Worm (Caenorhabditis elegans) whole organism, midembryonic: ENCODE data around the gene tub-1.
A peak's percentile ranks its signal among the peaks of the same experiment; 100 is the strongest.

Source experiments
- T22C8.4 ChIP-seq: fragments of 200-800 bp; sonication (Bioruptor generic); IDR thresholded peaks from 2 replicates; pipeline ENCODE4 v1.3.6; 2022; ENCODE audit warnings: missing genetic modification characterization, missing compliant biosample characterization
- cog-1 ChIP-seq: sonication (generic microtip); optimal IDR thresholded peaks from 2 replicates; lab custom pipeline; 2016; ENCODE audit warnings: missing genetic modification characterization, missing compliant biosample characterization
- flt-1 ChIP-seq: fragments of 200-800 bp; sonication (Bioruptor generic); IDR thresholded peaks from 2 replicates; pipeline ENCODE4 v1.3.6; 2022; ENCODE audit warnings: missing genetic modification characterization, missing compliant biosample characterization
- klf-2 ChIP-seq: fragments of 200-800 bp; sonication (Bioruptor generic); conservative IDR thresholded peaks from 2 replicates; pipeline ENCODE4 v1.3.6; 2022; ENCODE audit warnings: missing genetic modification reagents, missing genetic modification characterization, missing compliant biosample characterization
- med-1 ChIP-seq: sonication (generic microtip); optimal IDR thresholded peaks from 2 replicates; lab custom pipeline; 2017; ENCODE audit warnings: missing genetic modification characterization, mild to moderate bottlenecking, missing compliant biosample characterization, antibody characterized with exemption, missing genetic modification reagents; ENCODE audit not compliant: insufficient read depth
- ref-1 ChIP-seq: fragments of 200-800 bp; sonication (Bioruptor generic); conservative IDR thresholded peaks from 2 replicates; pipeline ENCODE4 v1.3.6; 2022; ENCODE audit warnings: missing genetic modification reagents, missing genetic modification characterization, missing compliant biosample characterization
- tab-1 ChIP-seq: fragments of 200-800 bp; sonication (Bioruptor generic); IDR thresholded peaks from 2 replicates; pipeline ENCODE4 v1.3.6; 2022; ENCODE audit warnings: missing genetic modification characterization, missing compliant biosample characterization
- ztf-23 ChIP-seq: fragments of 200-800 bp; sonication (Bioruptor generic); IDR thresholded peaks from 2 replicates; pipeline ENCODE4 v1.3.6; 2022; ENCODE audit warnings: missing genetic modification reagents, missing genetic modification characterization, missing compliant biosample characterization
- ztf-29 ChIP-seq: fragments of 200-800 bp; sonication (Bioruptor generic); IDR thresholded peaks from 2 replicates; pipeline ENCODE4 v1.3.6; 2022; ENCODE audit warnings: missing genetic modification reagents, missing genetic modification characterization, missing compliant biosample characterization

Gene tub-1

ce11 chrII:8160916-8161315 is 4.2 kb upstream of the tub-1 start:
- no peak for TF ChIP-seq tab-1 (GFP tag; lab: Robert Waterston, UW)
- no peak for TF ChIP-seq T22C8.4 (GFP tag; lab: Robert Waterston, UW)

- no peak for TF ChIP-seq med-1 (GFP tag; lab: Kevin White, UChicago)
- TF ChIP-seq ztf-29 (GFP tag; lab: Robert Waterston, UW) = no peak
- TF ChIP-seq tab-1 (GFP tag; lab: Robert Waterston, UW) = no peak
- no peak for TF ChIP-seq T22C8.4 (GFP tag; lab: Robert Waterston, UW)
- no peak for TF ChIP-seq cog-1
- TF ChIP-seq ztf-23 (GFP tag; lab: Robert Waterston, UW) = no peak
- no peak for TF ChIP-seq ref-1
- TF ChIP-seq klf-2 = no peak
- TF ChIP-seq flt-1 (GFP tag; lab: Robert Waterston, UW) = no peak
These were observed 1.2 kb upstream of the tub-1 start, which contains the start of gene pch-2 for ce11 chrII:8157991-8158390. Gene pch-2, plus strand, starts transcription at chrII:8158349.

ce11 chrII:8152711-8153325 is 3.9 kb downstream of the tub-1 start:
- TF ChIP-seq cog-1 (no peak), ztf-23 (GFP tag; lab: Robert Waterston, UW) (no peak), T22C8.4 (GFP tag; lab: Robert Waterston, UW) (no peak), ztf-29 (GFP tag; lab: Robert Waterston, UW) (no peak), flt-1 (GFP tag; lab: Robert Waterston, UW) (no peak), med-1 (GFP tag; lab: Kevin White, UChicago) (no peak), tab-1 (GFP tag; lab: Robert Waterston, UW) (no peak), klf-2 (no peak), ref-1 (no peak)

ce11 chrII:8149930-8150329 is 6.8 kb downstream of the tub-1 start, which contains the start of gene F10B5.3:
Gene F10B5.3, minus strand, starts transcription at chrII:8150030.
- TF ChIP-seq ztf-23 (GFP tag; lab: Robert Waterston, UW) = no peak
- TF ChIP-seq ztf-29 (GFP tag; lab: Robert Waterston, UW) = no peak
- no peak for TF ChIP-seq tab-1 (GFP tag; lab: Robert Waterston, UW)
- TF ChIP-seq T22C8.4 (GFP tag; lab: Robert Waterston, UW) = no peak
- no peak for TF ChIP-seq klf-2
- no peak for TF ChIP-seq med-1 (GFP tag; lab: Kevin White, UChicago)
- no peak for TF ChIP-seq cog-1
- TF ChIP-seq ref-1 = no peak

- TF ChIP-seq T22C8.4 (GFP tag; lab: Robert Waterston, UW) = no peak
- TF ChIP-seq ztf-29 (GFP tag; lab: Robert Waterston, UW) = no peak
- no peak for TF ChIP-seq cog-1
- no peak for TF ChIP-seq ztf-23 (GFP tag; lab: Robert Waterston, UW)
- TF ChIP-seq ref-1 = no peak
- TF ChIP-seq klf-2 = no peak
- no peak for TF ChIP-seq flt-1 (GFP tag; lab: Robert Waterston, UW)
- TF ChIP-seq tab-1 (GFP tag; lab: Robert Waterston, UW) = no peak
- no peak for TF ChIP-seq med-1 (GFP tag; lab: Kevin White, UChicago)
These were observed 12.2 kb downstream of the tub-1 start, which contains the start of gene F10B5.2 for ce11 chrII:8144543-8144942. Gene F10B5.2, plus strand, starts transcription at chrII:8144762.

ce11 chrII:8143278-8143931 is 13.3 kb downstream of the tub-1 start, which contains the start of the genes ints-11 and rpl-10:
Gene ints-11, minus strand, starts transcription at chrII:8143478.
Gene rpl-10, plus strand, starts transcription at chrII:8143881.
- TF ChIP-seq med-1 (GFP tag; lab: Kevin White, UChicago) (no peak), ztf-29 (GFP tag; lab: Robert Waterston, UW) (no peak), flt-1 (GFP tag; lab: Robert Waterston, UW) (no peak), ztf-23 (GFP tag; lab: Robert Waterston, UW) (no peak), ref-1 (no peak), T22C8.4 (GFP tag; lab: Robert Waterston, UW) (no peak), klf-2 (no peak), cog-1 (no peak)

- no peak for TF ChIP-seq T22C8.4 (GFP tag; lab: Robert Waterston, UW)
- TF ChIP-seq ztf-23 (GFP tag; lab: Robert Waterston, UW) = no peak
- TF ChIP-seq klf-2 = no peak
- TF ChIP-seq flt-1 (GFP tag; lab: Robert Waterston, UW) = no peak
- no peak for TF ChIP-seq ref-1
- TF ChIP-seq cog-1 = no peak
- no peak for TF ChIP-seq tab-1 (GFP tag; lab: Robert Waterston, UW)
- no peak for TF ChIP-seq ztf-29 (GFP tag; lab: Robert Waterston, UW)
- no peak for TF ChIP-seq med-1 (GFP tag; lab: Kevin White, UChicago)
These were observed 15.6 kb downstream of the tub-1 start for ce11 chrII:8141135-8141534.

ce11 chrII:8138015-8138546 is 18.7 kb downstream of the tub-1 start, which contains the start of gene cdc-48.2:
Gene cdc-48.2, plus strand, starts transcription at chrII:8138496.
- no peak for TF ChIP-seq T22C8.4 (GFP tag; lab: Robert Waterston, UW)
- no peak for TF ChIP-seq ztf-23 (GFP tag; lab: Robert Waterston, UW)
- TF ChIP-seq flt-1 (GFP tag; lab: Robert Waterston, UW) = no peak
- TF ChIP-seq ztf-29 (GFP tag; lab: Robert Waterston, UW) = no peak
- TF ChIP-seq klf-2 = no peak
- TF ChIP-seq med-1 (GFP tag; lab: Kevin White, UChicago) = no peak
- TF ChIP-seq ref-1 = no peak
- TF ChIP-seq cog-1 = no peak
- no peak for TF ChIP-seq tab-1 (GFP tag; lab: Robert Waterston, UW)

- TF ChIP-seq klf-2 (no peak), cog-1 (peak; percentile 32), ztf-23 (GFP tag; lab: Robert Waterston, UW) (0 out of 2 replicates have a peak, but pooled peaks have one; percentile 32)
These were observed 19.4 kb downstream of the tub-1 start for ce11 chrII:8137379-8137778.
